Worm (Caenorhabditis elegans) whole organism, L3 larva: ENCODE measurements around the gene F09G2.2.

Experiments used
- ceh-9 ChIP-seq: sonication (generic microtip); optimal IDR thresholded peaks from 2 replicates; lab custom pipeline; 2018; ENCODE audit warnings: missing biosample characterization, missing genetic modification characterization
- egl-27 ChIP-seq: sonication (generic microtip); optimal IDR thresholded peaks from 4 replicates; lab custom pipeline; 2017; ENCODE audit warnings: missing biosample characterization, missing genetic modification reagents, missing genetic modification characterization
- fos-1 ChIP-seq: fragments of 150-350 bp; optimal IDR thresholded peaks from 2 replicates; lab custom pipeline; 2014; ENCODE audit warnings: missing biosample characterization, missing genetic modification characterization
- lin-39 ChIP-seq: fragments of 150-350 bp; optimal IDR thresholded peaks from 2 replicates; lab custom pipeline; 2018; ENCODE audit warnings: missing biosample characterization, missing genetic modification reagents, missing genetic modification characterization
- nhr-76 ChIP-seq: fragments of 150-350 bp; sonication (generic microtip); optimal IDR thresholded peaks from 5 replicates; lab custom pipeline; 2014; ENCODE audit warnings: missing biosample characterization, missing genetic modification characterization

DNA sequence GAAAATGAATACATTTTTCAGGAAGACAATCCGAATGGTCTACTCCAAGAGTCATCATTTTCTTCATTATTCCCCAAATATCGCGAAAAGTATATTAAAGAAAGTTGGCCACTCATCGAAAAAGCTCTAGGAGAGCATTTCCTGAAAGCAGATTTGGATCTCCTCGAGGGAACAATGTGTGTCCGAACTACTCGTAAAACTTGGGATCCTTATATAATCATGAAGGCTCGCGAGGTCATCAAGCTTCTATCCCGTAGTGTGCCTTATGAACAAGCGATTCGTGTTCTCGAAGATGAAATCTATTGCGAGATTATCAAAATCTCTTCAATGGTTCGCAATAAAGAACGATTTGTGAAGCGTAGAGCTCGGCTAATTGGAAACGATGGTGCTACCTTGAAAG is 34.8 kb downstream of the F09G2.2 start:
- TF ChIP-seq lin-39 (tag; lab: Kevin White, UChicago) (no peak), fos-1 (no peak), nhr-76 (tag; lab: Kevin White, UChicago) (no peak), ceh-9 (tag; lab: Kevin White, UChicago) (no peak), egl-27 (no peak)
